Worm (Caenorhabditis elegans) whole organism, L2 larva: ENCODE results near the gene crm-1.

ENCODE experiments used
- C34F6.9 ChIP-seq: fragments of 150-350 bp; optimal IDR thresholded peaks from 2 replicates; lab custom pipeline; 2014; ENCODE audit warnings: missing biosample characterization, missing genetic modification characterization
- F13H6.1 ChIP-seq: sonication (generic microtip); optimal IDR thresholded peaks from 2 replicates; lab custom pipeline; 2016; ENCODE audit warnings: missing genetic modification characterization, missing compliant biosample characterization
- R02D3.7 ChIP-seq: fragments of 150-350 bp; optimal IDR thresholded peaks from 2 replicates; lab custom pipeline; 2014; ENCODE audit warnings: missing biosample characterization, missing genetic modification characterization
- ZK546.5 ChIP-seq: sonication (generic microtip); optimal IDR thresholded peaks from 2 replicates; lab custom pipeline; 2017; ENCODE audit warnings: missing biosample characterization, missing genetic modification characterization
- aly-2 ChIP-seq: fragments of 150-350 bp; optimal IDR thresholded peaks from 2 replicates; lab custom pipeline; 2014; ENCODE audit warnings: missing biosample characterization, missing genetic modification characterization
- blmp-1 ChIP-seq: sonication (generic microtip); optimal IDR thresholded peaks from 2 replicates; lab custom pipeline; 2017; ENCODE audit warnings: missing genetic modification characterization, mild to moderate bottlenecking, missing compliant biosample characterization, antibody characterized with exemption, moderate library complexity; ENCODE audit not compliant: insufficient read depth
- crh-2 ChIP-seq: sonication (generic microtip); optimal IDR thresholded peaks from 2 replicates; lab custom pipeline; 2017; ENCODE audit warnings: missing biosample characterization, missing genetic modification characterization
- dmd-4 ChIP-seq: sonication (generic microtip); optimal IDR thresholded peaks from 2 replicates; lab custom pipeline; 2017; ENCODE audit warnings: missing biosample characterization, missing genetic modification characterization
- egl-27 ChIP-seq: sonication (generic microtip); optimal IDR thresholded peaks from 3 replicates; lab custom pipeline; 2017; ENCODE audit warnings: missing biosample characterization, missing genetic modification reagents, missing genetic modification characterization
- elt-3 ChIP-seq: sonication (generic microtip); optimal IDR thresholded peaks from 2 replicates; lab custom pipeline; 2017; ENCODE audit warnings: missing biosample characterization, missing genetic modification characterization
- gmeb-1 ChIP-seq: fragments of 150-350 bp; optimal IDR thresholded peaks from 2 replicates; lab custom pipeline; 2014; ENCODE audit warnings: missing biosample characterization, missing genetic modification characterization
- lin-11 ChIP-seq: fragments of 150-350 bp; sonication (generic microtip); optimal IDR thresholded peaks from 2 replicates; lab custom pipeline; 2014; ENCODE audit warnings: missing biosample characterization, missing genetic modification characterization, inconsistent platforms, mixed read lengths
- lin-13 ChIP-seq: fragments of 150-350 bp; optimal IDR thresholded peaks from 2 replicates; lab custom pipeline; 2014; ENCODE audit warnings: missing biosample characterization, missing genetic modification reagents, missing genetic modification characterization
- lin-39 ChIP-seq: fragments of 150-350 bp; optimal IDR thresholded peaks from 2 replicates; lab custom pipeline; 2014; ENCODE audit warnings: missing biosample characterization, missing genetic modification reagents, missing genetic modification characterization
- lsy-2 ChIP-seq, 2 experiments: fragments of 150-350 bp in 1 of 2; sonication (generic microtip) in 1 of 2; optimal IDR thresholded peaks; 2 replicates each; lab custom pipeline; 2014 to 2017; ENCODE audit warnings: missing biosample characterization in 2 of 2, missing genetic modification characterization in 2 of 2
- mbf-1 ChIP-seq: sonication (generic microtip); optimal IDR thresholded peaks from 2 replicates; lab custom pipeline; 2017; ENCODE audit warnings: missing biosample characterization, missing genetic modification characterization
- mdl-1 ChIP-seq, 2 experiments: fragments of 150-350 bp in 1 of 2; sonication (generic microtip) in 1 of 2; optimal IDR thresholded peaks; 2 replicates each; lab custom pipeline; 2017; ENCODE audit warnings: missing biosample characterization in 2 of 2, missing genetic modification characterization in 2 of 2
- nhr-10 ChIP-seq: sonication (generic microtip); optimal IDR thresholded peaks from 2 replicates; lab custom pipeline; 2017; ENCODE audit warnings: missing biosample characterization, missing genetic modification characterization
- nhr-11 ChIP-seq: fragments of 150-350 bp; optimal IDR thresholded peaks from 2 replicates; lab custom pipeline; 2014; ENCODE audit warnings: missing biosample characterization, missing genetic modification characterization
- nhr-129 ChIP-seq: fragments of 150-350 bp; optimal IDR thresholded peaks from 2 replicates; lab custom pipeline; 2014; ENCODE audit warnings: missing biosample characterization, missing genetic modification characterization
- nhr-21 ChIP-seq: fragments of 150-350 bp; optimal IDR thresholded peaks from 2 replicates; lab custom pipeline; 2014; ENCODE audit warnings: missing biosample characterization, missing genetic modification characterization
- nhr-23 ChIP-seq: fragments of 150-350 bp; optimal IDR thresholded peaks from 2 replicates; lab custom pipeline; 2014; ENCODE audit warnings: missing biosample characterization, missing genetic modification reagents, missing genetic modification characterization
- nhr-237 ChIP-seq: fragments of 150-350 bp; optimal IDR thresholded peaks from 2 replicates; lab custom pipeline; 2014; ENCODE audit warnings: missing biosample characterization, missing genetic modification characterization
- nhr-25 ChIP-seq: fragments of 150-350 bp; sonication (generic microtip); optimal IDR thresholded peaks from 3 replicates; lab custom pipeline; 2014; ENCODE audit warnings: missing biosample characterization, missing genetic modification characterization
- nhr-6 ChIP-seq: fragments of 150-350 bp; optimal IDR thresholded peaks from 2 replicates; lab custom pipeline; 2014; ENCODE audit warnings: missing biosample characterization, missing genetic modification characterization
- sem-4 ChIP-seq: fragments of 150-350 bp; optimal IDR thresholded peaks from 2 replicates; lab custom pipeline; 2014; ENCODE audit warnings: missing biosample characterization, missing genetic modification reagents, missing genetic modification characterization
- skn-1 ChIP-seq: sonication (generic microtip); optimal IDR thresholded peaks from 2 replicates; lab custom pipeline; 2017; ENCODE audit warnings: missing biosample characterization, missing genetic modification characterization
- sma-3 ChIP-seq: sonication (generic microtip); optimal IDR thresholded peaks from 2 replicates; lab custom pipeline; 2016; ENCODE audit warnings: missing genetic modification reagents, missing genetic modification characterization, missing compliant biosample characterization
- snpc-4 ChIP-seq: fragments of 150-350 bp; optimal IDR thresholded peaks from 2 replicates; lab custom pipeline; 2014; ENCODE audit warnings: missing biosample characterization, missing genetic modification characterization
- unc-39 ChIP-seq: fragments of 150-350 bp; optimal IDR thresholded peaks from 2 replicates; lab custom pipeline; 2014; ENCODE audit warnings: missing biosample characterization, missing genetic modification characterization
- unc-62 ChIP-seq: fragments of 150-350 bp; optimal IDR thresholded peaks from 2 replicates; lab custom pipeline; 2014; ENCODE audit warnings: missing biosample characterization, missing genetic modification reagents, missing genetic modification characterization
- zag-1 ChIP-seq: fragments of 150-350 bp; optimal IDR thresholded peaks from 2 replicates; lab custom pipeline; 2014; ENCODE audit warnings: missing biosample characterization, missing genetic modification characterization
- ztf-1 ChIP-seq: fragments of 200-800 bp; sonication (Bioruptor generic); conservative IDR thresholded peaks from 2 replicates; pipeline ENCODE4 v1.3.6; 2022; ENCODE audit warnings: missing genetic modification characterization, missing compliant biosample characterization
- ztf-11 ChIP-seq: sonication (generic microtip); optimal IDR thresholded peaks from 2 replicates; lab custom pipeline; 2017; ENCODE audit warnings: missing biosample characterization, missing genetic modification characterization
- ztf-4 ChIP-seq: fragments of 150-350 bp; optimal IDR thresholded peaks from 2 replicates; lab custom pipeline; 2014; ENCODE audit warnings: missing biosample characterization, missing genetic modification characterization

Gene crm-1

DNA sequence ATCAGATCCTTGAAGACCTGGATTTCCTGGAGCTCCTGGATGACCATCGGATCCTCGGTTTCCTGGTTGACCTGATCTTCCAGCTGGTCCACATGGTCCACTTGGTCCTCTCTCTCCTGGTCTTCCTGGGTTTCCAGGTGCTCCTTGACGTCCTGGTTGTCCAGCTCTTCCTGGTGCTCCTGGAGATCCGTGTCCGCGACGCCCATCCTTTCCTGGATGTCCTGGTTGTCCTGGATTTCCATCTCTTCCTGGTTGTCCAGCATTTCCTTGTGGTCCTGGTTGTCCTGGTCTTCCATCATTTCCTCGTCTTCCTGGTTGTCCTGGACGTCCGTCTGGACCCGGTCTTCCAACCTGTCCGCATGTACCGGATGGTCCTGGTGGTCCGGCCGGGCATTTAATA, 40.1 kb downstream of the crm-1 start:
- TF ChIP-seq nhr-6 (tag; lab: Kevin White, UChicago) (no peak), nhr-237 (tag; lab: Kevin White, UChicago) (no peak)
- TF ChIP-seq, all 48 proteins: peak for 0

ce11 chrV:10289743-10290142, 42.2 kb downstream of the crm-1 start, which contains the start of gene B0024.15:
B0024.15 (plus strand) TSS chrV:10290043.
- TF ChIP-seq mbf-1 = no peak
- no peak for TF ChIP-seq unc-39 (tag; lab: Kevin White, UChicago)
- TF ChIP-seq lin-13 = no peak
- no peak for TF ChIP-seq ztf-11
- TF ChIP-seq lin-39 (tag; lab: Kevin White, UChicago) = no peak
- TF ChIP-seq snpc-4 (tag; lab: Kevin White, UChicago) = no peak
- TF ChIP-seq nhr-21 (tag; lab: Kevin White, UChicago) = no peak
- TF ChIP-seq blmp-1 (tag; lab: Kevin White, UChicago) = no peak
- no peak for TF ChIP-seq crh-2
- TF ChIP-seq ZK546.5 (tag; lab: Kevin White, UChicago) = no peak

ce11 chrV:10287260-10287659, 44.7 kb downstream of the crm-1 start, which contains the start of gene B0024.3:
B0024.3 (plus strand) TSS chrV:10287560.
- TF ChIP-seq ZK546.5 (tag; lab: Kevin White, UChicago) (no peak), elt-3 (no peak), nhr-6 (tag; lab: Kevin White, UChicago) (no peak), nhr-21 (tag; lab: Kevin White, UChicago) (no peak), skn-1 (tag; lab: Kevin White, UChicago) (no peak), aly-2 (tag; lab: Kevin White, UChicago) (no peak), mdl-1 (tag; optimal IDR thresholded peaks at IDR 0.05; lab: Kevin White, UChicago) (no peak), lin-39 (tag; lab: Kevin White, UChicago) (no peak), C34F6.9 (tag; lab: Kevin White, UChicago) (no peak), nhr-11 (tag; lab: Kevin White, UChicago) (no peak), nhr-129 (tag; lab: Kevin White, UChicago) (no peak), blmp-1 (tag; lab: Kevin White, UChicago) (no peak), lsy-2 (tag; optimal IDR thresholded peaks at IDR 0.05; lab: Kevin White, UChicago) (no peak)

ce11 chrV:10285853-10286252, 46.1 kb downstream of the crm-1 start:
- TF ChIP-seq unc-62 (GFP tag; lab: Kevin White, UChicago) (no peak), blmp-1 (tag; lab: Kevin White, UChicago) (no peak), unc-39 (tag; lab: Kevin White, UChicago) (no peak), snpc-4 (tag; lab: Kevin White, UChicago) (no peak), dmd-4 (tag; lab: Kevin White, UChicago) (no peak), nhr-129 (tag; lab: Kevin White, UChicago) (no peak), nhr-25 (tag; lab: Kevin White, UChicago) (no peak), ztf-4 (tag; lab: Kevin White, UChicago) (no peak), mbf-1 (no peak), F13H6.1 (no peak), C34F6.9 (tag; lab: Kevin White, UChicago) (no peak), aly-2 (tag; lab: Kevin White, UChicago) (no peak), skn-1 (tag; lab: Kevin White, UChicago) (no peak), sem-4 (tag; lab: Kevin White, UChicago) (no peak), gmeb-1 (tag; lab: Kevin White, UChicago) (no peak), R02D3.7 (no peak), zag-1 (tag; lab: Kevin White, UChicago) (no peak)

DNA sequence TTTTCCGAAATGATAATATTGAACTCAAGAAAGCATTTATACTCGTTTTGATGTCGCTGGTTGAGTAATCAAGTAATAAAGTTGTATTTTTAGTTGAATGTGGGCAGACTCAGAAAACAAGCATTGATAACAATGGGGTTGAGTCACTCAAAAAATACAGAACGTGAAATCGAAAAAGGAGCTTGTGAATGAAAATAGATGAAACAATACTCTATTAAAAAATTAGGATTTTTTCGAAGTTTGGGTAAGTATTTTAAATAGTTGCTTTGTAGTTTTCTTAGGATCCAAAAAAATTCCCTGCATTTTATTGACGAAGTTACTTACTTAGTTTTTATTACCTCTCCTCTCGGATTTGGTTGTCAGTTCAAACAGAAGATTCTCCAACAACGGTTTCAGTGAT, 48.5 kb downstream of the crm-1 start, which contains the start of gene lys-3:
TSS of gene lys-3 (minus strand) at position 101 of the 400 bp plus-strand sequence.
- TF ChIP-seq lin-11 (tag; lab: Kevin White, UChicago) (no peak), lsy-2 (tag; optimal IDR thresholded peaks at IDR 0.05; lab: Kevin White, UChicago) (no peak), ZK546.5 (tag; lab: Kevin White, UChicago) (no peak), ztf-4 (tag; lab: Kevin White, UChicago) (no peak), egl-27 (tag; lab: Kevin White, UChicago) (no peak), mbf-1 (no peak), C34F6.9 (tag; lab: Kevin White, UChicago) (no peak), nhr-129 (tag; lab: Kevin White, UChicago) (no peak), sem-4 (tag; lab: Kevin White, UChicago) (no peak), lin-13 (no peak), nhr-10 (no peak), ztf-11 (no peak), skn-1 (tag; lab: Kevin White, UChicago) (no peak), crh-2 (no peak), nhr-23 (tag; lab: Kevin White, UChicago) (no peak), nhr-237 (tag; lab: Kevin White, UChicago) (no peak), aly-2 (tag; lab: Kevin White, UChicago) (no peak), R02D3.7 (no peak), sma-3 (GFP tag; lab: Kevin White, UChicago) (no peak), ztf-1 (no peak)
